Worm (Caenorhabditis elegans) whole organism, L4 larva: ENCODE data around the gene fbxa-208.

Source experiments
- D1046.2 ChIP-seq: fragments of 200-800 bp; sonication (Bioruptor generic); IDR thresholded peaks from 2 replicates; pipeline ENCODE4 v1.3.6; 2022; ENCODE audit warnings: missing genetic modification characterization, missing compliant biosample characterization
- F10B5.3 ChIP-seq: sonication (generic microtip); optimal IDR thresholded peaks from 2 replicates; lab custom pipeline; 2016; ENCODE audit warnings: mild to moderate bottlenecking, missing genetic modification characterization, missing compliant biosample characterization
- F26F4.8 ChIP-seq: fragments of 200-800 bp; sonication (Bioruptor generic); conservative IDR thresholded peaks from 2 replicates; pipeline ENCODE4 v1.3.6; 2022; ENCODE audit warnings: missing genetic modification characterization, missing compliant biosample characterization
- F49E8.2 ChIP-seq: sonication (generic microtip); optimal IDR thresholded peaks from 2 replicates; lab custom pipeline; 2016; ENCODE audit warnings: missing compliant biosample characterization, mild to moderate bottlenecking, missing genetic modification characterization, borderline replicate concordance
- T20F7.1 ChIP-seq: fragments of 200-800 bp; sonication (Bioruptor generic); optimal IDR thresholded peaks from 2 replicates; lab custom pipeline; 2018; ENCODE audit warnings: mild to moderate bottlenecking, missing genetic modification characterization, missing compliant biosample characterization
- Y105C5A.15 ChIP-seq: fragments of 200-800 bp; sonication (Bioruptor generic); IDR thresholded peaks from 2 replicates; pipeline ENCODE4 v1.3.6; 2022; ENCODE audit warnings: missing genetic modification characterization, missing compliant biosample characterization
- Y5F2A.4 ChIP-seq: fragments of 200-800 bp; sonication (Bioruptor generic); optimal IDR thresholded peaks from 2 replicates; lab custom pipeline; 2018; ENCODE audit warnings: mild to moderate bottlenecking, missing genetic modification characterization, missing compliant biosample characterization
- aha-1 ChIP-seq: fragments of 150-350 bp; peaks from one replicate; lab custom pipeline; 2014; ENCODE audit warnings: missing biosample characterization, missing genetic modification characterization
- aly-2 ChIP-seq: sonication (generic microtip); optimal IDR thresholded peaks from 2 replicates; lab custom pipeline; 2018; ENCODE audit warnings: missing biosample characterization, missing genetic modification characterization
- ceh-28 ChIP-seq: fragments of 150-350 bp; optimal IDR thresholded peaks from 2 replicates; lab custom pipeline; 2014; ENCODE audit warnings: missing biosample characterization, missing genetic modification reagents, missing genetic modification characterization
- ceh-32 ChIP-seq: sonication (generic microtip); optimal IDR thresholded peaks from 2 replicates; lab custom pipeline; 2016; ENCODE audit warnings: mild to moderate bottlenecking, missing genetic modification characterization, missing compliant biosample characterization; ENCODE audit not compliant: poor library complexity
- ceh-62 ChIP-seq: sonication (generic microtip); optimal IDR thresholded peaks from 2 replicates; lab custom pipeline; 2017; ENCODE audit warnings: missing biosample characterization, missing genetic modification characterization
- daf-16 ChIP-seq, 3 experiments: sonication (generic microtip); optimal IDR thresholded peaks; 2 replicates each; lab custom pipeline; 2016 to 2017; ENCODE audit warnings: missing genetic modification characterization in 3 of 3, missing genetic modification reagents in 3 of 3, mild to moderate bottlenecking in 2 of 3, missing compliant biosample characterization in 2 of 3, missing biosample characterization in 1 of 3, moderate library complexity in 1 of 3
- daf-19 ChIP-seq: fragments of 200-800 bp; sonication (Bioruptor generic); conservative IDR thresholded peaks from 2 replicates; pipeline ENCODE4 v1.3.6; 2022; ENCODE audit warnings: missing genetic modification characterization, missing compliant biosample characterization
- dmd-6 ChIP-seq: fragments of 200-800 bp; sonication (Bioruptor generic); IDR thresholded peaks from 2 replicates; pipeline ENCODE4 v1.3.6; 2022; ENCODE audit warnings: missing genetic modification reagents, missing genetic modification characterization, missing compliant biosample characterization
- dmd-8 ChIP-seq: fragments of 200-800 bp; sonication (Bioruptor generic); IDR thresholded peaks from 2 replicates; pipeline ENCODE4 v1.3.6; 2022; ENCODE audit warnings: missing genetic modification characterization, missing compliant biosample characterization
- dmd-9 ChIP-seq: fragments of 200-800 bp; sonication (Bioruptor generic); IDR thresholded peaks from 2 replicates; pipeline ENCODE4 v1.3.6; 2022; ENCODE audit warnings: missing genetic modification reagents, missing genetic modification characterization, missing compliant biosample characterization
- dve-1 ChIP-seq: sonication (generic microtip); optimal IDR thresholded peaks from 2 replicates; lab custom pipeline; 2017; ENCODE audit warnings: antibody characterized with exemption, mild to moderate bottlenecking, missing genetic modification characterization, missing compliant biosample characterization; ENCODE audit not compliant: insufficient read depth
- hlh-11 ChIP-seq: fragments of 200-800 bp; sonication (Bioruptor generic); optimal IDR thresholded peaks from 2 replicates; lab custom pipeline; 2018; ENCODE audit warnings: mild to moderate bottlenecking, missing genetic modification characterization, missing compliant biosample characterization
- hlh-30 ChIP-seq: sonication (generic microtip); optimal IDR thresholded peaks from 2 replicates; lab custom pipeline; 2017; ENCODE audit warnings: antibody characterized with exemption, mild to moderate bottlenecking, missing genetic modification characterization, missing compliant biosample characterization; ENCODE audit not compliant: insufficient read depth
- lim-7 ChIP-seq: fragments of 200-800 bp; sonication (Bioruptor generic); IDR thresholded peaks from 2 replicates; pipeline ENCODE4 v1.3.6; 2022; ENCODE audit warnings: missing genetic modification characterization, missing compliant biosample characterization
- lin-1 ChIP-seq: fragments of 200-800 bp; sonication (Bioruptor generic); IDR thresholded peaks from 2 replicates; pipeline ENCODE4 v1.3.6; 2022; ENCODE audit warnings: missing genetic modification reagents, missing genetic modification characterization, missing compliant biosample characterization
- lin-38 ChIP-seq: fragments of 200-800 bp; sonication (Bioruptor generic); IDR thresholded peaks from 2 replicates; pipeline ENCODE4 v1.3.6; 2022; ENCODE audit warnings: missing genetic modification reagents, missing genetic modification characterization, missing compliant biosample characterization
- madf-5 ChIP-seq, 2 experiments: fragments of 200-800 bp; sonication (Bioruptor generic); IDR thresholded peaks; 2 replicates each; pipeline ENCODE4 v1.3.6; 2022; ENCODE audit warnings: missing compliant biosample characterization in 2 of 2, missing genetic modification characterization in 2 of 2
- madf-9 ChIP-seq: fragments of 200-800 bp; sonication (Bioruptor generic); conservative IDR thresholded peaks from 2 replicates; pipeline ENCODE4 v1.3.6; 2022; ENCODE audit warnings: missing genetic modification reagents, missing genetic modification characterization, missing compliant biosample characterization
- mes-2 ChIP-seq: sonication (generic microtip); optimal IDR thresholded peaks from 2 replicates; lab custom pipeline; 2016; ENCODE audit warnings: missing genotype, mild to moderate bottlenecking, missing genetic modification characterization, missing compliant biosample characterization; ENCODE audit not compliant: poor library complexity, severe bottlenecking
- mxl-3 ChIP-seq: fragments of 200-800 bp; sonication (Bioruptor generic); optimal IDR thresholded peaks from 2 replicates; lab custom pipeline; 2018; ENCODE audit warnings: mild to moderate bottlenecking, missing genetic modification characterization, missing compliant biosample characterization
- nhr-102 ChIP-seq: sonication (generic microtip); optimal IDR thresholded peaks from 2 replicates; lab custom pipeline; 2016; ENCODE audit warnings: mild to moderate bottlenecking, missing genetic modification characterization, moderate library complexity, missing compliant biosample characterization
- nhr-28 ChIP-seq: fragments of 150-350 bp; optimal IDR thresholded peaks from 2 replicates; lab custom pipeline; 2014; ENCODE audit warnings: missing biosample characterization, missing genetic modification characterization
- nhr-48 ChIP-seq: sonication (generic microtip); optimal IDR thresholded peaks from 2 replicates; lab custom pipeline; 2016; ENCODE audit warnings: mild to moderate bottlenecking, missing genetic modification characterization, missing compliant biosample characterization
- nhr-77 ChIP-seq: fragments of 150-350 bp; optimal IDR thresholded peaks from 2 replicates; lab custom pipeline; 2014; ENCODE audit warnings: missing biosample characterization, missing genetic modification characterization
- pha-4 ChIP-seq, 2 experiments: fragments of 150-350 bp in 1 of 2; fragments of 200-800 bp in 1 of 2; sonication (Bioruptor generic) in 1 of 2; IDR thresholded peaks in 1 of 2; optimal IDR thresholded peaks in 1 of 2; 2 replicates each; pipeline versions ENCODE4 v1.3.6 to Lab custom; 2014 to 2022; ENCODE audit warnings: missing genetic modification characterization in 2 of 2, missing genetic modification reagents in 2 of 2, missing biosample characterization in 1 of 2, missing compliant biosample characterization in 1 of 2
- php-3 ChIP-seq: fragments of 200-800 bp; sonication (Bioruptor generic); IDR thresholded peaks from 2 replicates; pipeline ENCODE4 v1.3.6; 2022; ENCODE audit warnings: missing genetic modification reagents, missing genetic modification characterization, missing compliant biosample characterization
- pqm-1 ChIP-seq: sonication (generic microtip); optimal IDR thresholded peaks from 2 replicates; lab custom pipeline; 2017; ENCODE audit warnings: missing biosample characterization, missing genetic modification characterization
- rbr-2 ChIP-seq: sonication (generic microtip); optimal IDR thresholded peaks from 2 replicates; lab custom pipeline; 2016; ENCODE audit warnings: missing genotype, missing genetic modification characterization, missing compliant biosample characterization
- snpc-4 ChIP-seq: fragments of 150-350 bp; optimal IDR thresholded peaks from 2 replicates; lab custom pipeline; 2014; ENCODE audit warnings: missing biosample characterization, missing genetic modification characterization
- spr-3 ChIP-seq: fragments of 200-800 bp; sonication (Bioruptor generic); optimal IDR thresholded peaks from 2 replicates; lab custom pipeline; 2018; ENCODE audit warnings: mild to moderate bottlenecking, missing genetic modification characterization, missing compliant biosample characterization
- tag-97 ChIP-seq: fragments of 200-800 bp; sonication (Bioruptor generic); IDR thresholded peaks from 2 replicates; pipeline ENCODE4 v1.3.6; 2022; ENCODE audit warnings: missing genetic modification characterization, missing compliant biosample characterization
- tra-1 ChIP-seq: fragments of 200-800 bp; sonication (Bioruptor generic); IDR thresholded peaks from 2 replicates; pipeline ENCODE4 v1.3.6; 2022; ENCODE audit warnings: missing genetic modification reagents, missing genetic modification characterization, missing compliant biosample characterization
- unc-130 ChIP-seq: sonication (generic microtip); optimal IDR thresholded peaks from 2 replicates; lab custom pipeline; 2016; ENCODE audit warnings: missing genetic modification reagents, missing genetic modification characterization, missing compliant biosample characterization
- unc-62 ChIP-seq, 3 experiments: fragments of 150-350 bp in 1 of 3; sonication (generic microtip); optimal IDR thresholded peaks in 2 of 3; peaks in 1 of 3; 1 replicate in 1 of 3; 2 replicates in 2 of 3; lab custom pipeline; 2014 to 2017; ENCODE audit warnings: missing biosample characterization in 3 of 3, missing genetic modification characterization in 3 of 3, missing genetic modification reagents in 3 of 3, missing genotype in 1 of 3
- vab-7 ChIP-seq: fragments of 200-800 bp; sonication (Bioruptor generic); IDR thresholded peaks from 2 replicates; pipeline ENCODE4 v1.3.6; 2022; ENCODE audit warnings: missing genetic modification reagents, missing genetic modification characterization, missing compliant biosample characterization
- zag-1 ChIP-seq: fragments of 150-350 bp; optimal IDR thresholded peaks from 2 replicates; lab custom pipeline; 2014; ENCODE audit warnings: missing biosample characterization, missing genetic modification characterization
- zip-11 ChIP-seq: fragments of 200-800 bp; sonication (Bioruptor generic); IDR thresholded peaks from 2 replicates; pipeline ENCODE4 v1.3.6; 2022; ENCODE audit warnings: missing genetic modification characterization, missing compliant biosample characterization

fbxa-208 gene

DNA sequence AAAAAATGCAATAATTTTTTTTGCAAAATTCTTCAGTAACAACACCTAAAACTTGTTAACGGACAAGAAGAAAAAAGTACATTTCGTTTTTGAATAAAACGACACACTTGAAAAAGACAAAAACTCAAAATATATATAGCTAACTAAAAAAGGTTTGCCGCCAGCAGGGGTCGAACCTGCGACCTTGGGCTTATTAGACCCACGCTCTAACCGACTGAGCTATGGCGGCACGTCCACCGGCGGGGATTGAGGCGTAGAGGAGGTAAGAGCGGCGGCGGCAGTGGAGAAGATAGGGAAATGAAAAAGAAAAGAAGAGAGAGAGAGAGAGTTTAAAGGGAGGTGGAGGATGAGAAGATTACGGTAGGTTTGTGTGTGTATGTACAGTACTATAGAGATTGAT lies 38.4 kb upstream of the fbxa-208 start (continued):
- TF ChIP-seq spr-3 (GFP tag; lab: Kevin White, UChicago), result peak; percentile 8

DNA sequence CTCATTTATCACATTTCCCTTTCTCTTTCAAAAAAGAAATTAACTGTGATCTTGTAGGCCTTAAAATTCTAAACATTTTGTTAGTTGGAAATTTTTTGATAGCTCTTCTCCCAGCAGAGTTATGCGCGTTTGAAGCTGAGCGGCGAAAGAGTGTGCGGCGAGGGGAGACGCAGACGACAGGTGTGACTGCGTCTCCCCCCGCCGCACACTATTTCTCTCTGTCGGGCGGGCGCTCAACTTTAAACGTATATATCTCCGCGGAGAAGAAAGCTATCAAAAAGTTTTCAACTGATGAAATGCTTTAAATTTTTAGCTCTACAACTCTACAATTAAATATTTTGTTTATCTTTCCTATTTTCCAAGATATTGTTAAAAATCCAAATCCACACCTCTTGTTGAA lies 37.6 kb upstream of the fbxa-208 start:
- TF ChIP-seq mes-2 (tag; lab: Kevin White, UChicago) (no peak), dmd-8 (no peak), dmd-9 (GFP tag; lab: Robert Waterston, UW) (no peak), lin-38 (peak; percentile 13), F10B5.3 (no peak), zip-11 (GFP tag; lab: Robert Waterston, UW) (no peak), unc-130 (no peak), F49E8.2 (no peak), nhr-48 (tag; lab: Kevin White, UChicago) (no peak), vab-7 (GFP tag; lab: Robert Waterston, UW) (no peak), D1046.2 (GFP tag; lab: Robert Waterston, UW) (no peak), aha-1 (peak; percentile 64), aly-2 (tag; lab: Kevin White, UChicago) (no peak), madf-9 (GFP tag; lab: Robert Waterston, UW) (no peak)

DNA sequence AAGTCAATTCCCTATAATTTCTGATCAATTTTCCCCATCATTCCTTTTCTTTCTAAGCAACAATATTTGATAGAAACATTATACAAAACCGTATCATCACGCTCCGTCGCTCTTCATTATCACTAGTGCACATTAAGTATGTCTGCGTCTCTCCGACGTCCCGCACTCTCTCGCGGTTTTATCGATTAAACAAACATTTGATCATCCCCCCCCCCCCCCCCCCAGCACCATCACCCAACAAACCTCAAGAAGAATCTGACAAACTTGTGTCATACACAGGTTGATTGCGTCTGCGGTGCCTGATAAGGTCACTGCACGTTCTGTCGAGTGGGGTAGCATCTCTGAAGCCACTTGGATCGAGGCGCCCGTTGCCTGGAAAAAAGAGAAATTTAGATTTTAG lies 36.6 kb upstream of the fbxa-208 start:
- TF ChIP-seq php-3 (GFP tag; lab: Robert Waterston, UW), result peak; percentile 61
- TF ChIP-seq zag-1 (tag; lab: Kevin White, UChicago), result no peak
- 0 out of 2 replicates have a peak, but pooled peaks have one; percentile 14 for TF ChIP-seq tra-1 (GFP tag; lab: Robert Waterston, UW)
- TF ChIP-seq madf-5 (GFP tag; IDR thresholded peaks at IDR 0.05; lab: Robert Waterston, UW), result no peak
- no peak for TF ChIP-seq ceh-32
- peak; percentile 6 for TF ChIP-seq dve-1
- TF ChIP-seq hlh-30 (tag; lab: Kevin White, UChicago), result peak; percentile 28
- peak; percentile 13 for TF ChIP-seq nhr-28 (tag; lab: Kevin White, UChicago)
- no peak for TF ChIP-seq daf-16 (GFP tag; optimal IDR thresholded peaks at IDR 0.05; lab: Kevin White, UChicago)
- TF ChIP-seq daf-16 (tag; optimal IDR thresholded peaks at IDR 0.05; lab: Kevin White, UChicago), result peak; percentile 41
- peak; percentile 47 for TF ChIP-seq pqm-1
- TF ChIP-seq pha-4 (GFP tag; IDR thresholded peaks at IDR 0.05; lab: Robert Waterston, UW), result peak; percentile 27; the same call in 1 of the 2 replicates
- no peak for TF ChIP-seq pha-4 (tag; optimal IDR thresholded peaks at IDR 0.05; lab: Kevin White, UChicago)
- TF ChIP-seq tag-97 (GFP tag; lab: Robert Waterston, UW), result no peak
- no peak for TF ChIP-seq ceh-62
- no peak for TF ChIP-seq rbr-2
- TF ChIP-seq Y5F2A.4 (GFP tag; lab: Kevin White, UChicago), result no peak
- TF ChIP-seq nhr-77, result peak; percentile 24
- peak; percentile 81 for TF ChIP-seq hlh-11
- TF ChIP-seq T20F7.1 (GFP tag; lab: Kevin White, UChicago), result no peak
- TF ChIP-seq dmd-6 (GFP tag; lab: Robert Waterston, UW), result peak; percentile 66
- peak; percentile 61 for TF ChIP-seq mxl-3
- no peak for TF ChIP-seq lim-7

DNA sequence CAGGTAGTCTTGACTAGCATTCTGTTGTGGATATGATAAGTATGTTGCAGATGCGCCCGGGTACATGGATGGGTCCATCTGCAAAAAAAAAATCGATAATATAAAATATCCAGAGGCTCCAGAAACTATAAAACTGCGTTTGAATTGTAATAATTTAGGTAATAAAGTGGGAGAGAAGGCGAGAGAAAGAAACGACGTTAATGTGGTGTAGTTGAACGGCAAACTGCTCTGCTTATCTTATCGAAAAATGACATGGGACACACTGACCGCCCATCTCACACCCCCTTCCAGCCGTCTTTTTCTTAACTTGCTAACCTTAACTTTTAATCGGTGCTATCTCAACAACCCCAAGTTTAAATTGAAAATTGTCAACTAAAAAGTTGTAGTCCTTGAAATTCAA lies 34.6 kb upstream of the fbxa-208 start:
- TF ChIP-seq nhr-28 (tag; lab: Kevin White, UChicago) (peak; percentile 79), pqm-1 (peak; percentile 83), hlh-30 (tag; lab: Kevin White, UChicago) (peak; percentile 5), hlh-11 (peak; percentile 26), daf-16 (GFP tag; optimal IDR thresholded peaks at IDR 0.05; lab: Kevin White, UChicago) (no peak), daf-16 (tag; optimal IDR thresholded peaks at IDR 0.05; lab: Kevin White, UChicago) (peak; percentile 31), F26F4.8 (no peak), dve-1 (peak; percentile 8), unc-62 (GFP tag; optimal IDR thresholded peaks at IDR 0.05 in 1 of 2; lab: Kevin White, UChicago) (peak in 1 of 2 experiments; percentile 51), unc-62 (tag; optimal IDR thresholded peaks at IDR 0.05; lab: Kevin White, UChicago) (no peak), lin-1 (GFP tag; lab: Robert Waterston, UW) (no peak), ceh-28 (tag; lab: Kevin White, UChicago) (peak; percentile 25), nhr-102 (tag; lab: Kevin White, UChicago) (no peak), dmd-6 (GFP tag; lab: Robert Waterston, UW) (peak; percentile 46), Y105C5A.15 (GFP tag; lab: Robert Waterston, UW) (no peak), daf-19 (GFP tag; lab: Robert Waterston, UW) (no peak), snpc-4 (tag; lab: Kevin White, UChicago) (no peak), dmd-9 (GFP tag; lab: Robert Waterston, UW) (no peak)
